Fruit fly (Drosophila melanogaster): ENCODE measurements around the gene rudhira.

DNA sequence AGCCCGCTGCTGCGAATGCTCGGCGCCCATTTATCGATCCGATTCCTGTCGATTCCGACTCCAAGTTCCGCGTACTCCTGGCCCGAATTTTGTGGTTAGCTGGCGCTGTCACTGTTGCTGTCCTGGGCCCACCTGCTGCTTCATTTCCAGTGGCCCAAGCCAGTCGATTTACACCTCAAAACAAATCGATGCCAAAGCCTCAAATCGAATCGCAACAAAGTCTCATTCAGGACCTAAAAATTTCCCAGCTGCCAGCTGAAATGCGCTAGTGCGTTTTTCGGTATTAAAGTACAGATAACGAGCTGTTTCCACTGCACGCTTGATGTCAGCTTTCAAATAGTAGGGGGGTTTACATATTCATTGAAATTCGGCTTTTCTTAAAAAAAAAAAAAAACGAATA, 55.8 kb downstream of the rudhira start, which contains the start of gene BORCS5:
- TF ChIP-seq tio (GFP tag; optimal IDR thresholded peaks at IDR 0.05): no peak
- TF ChIP-seq seq (GFP tag; IDR thresholded peaks at IDR 0.05): no peak
- peak; percentile 2 for TF ChIP-seq Hsf (GFP tag; optimal IDR thresholded peaks at IDR 0.05)
- TF ChIP-seq sim (GFP tag; IDR thresholded peaks at IDR 0.05): no peak
- TF ChIP-seq CG12219 (GFP tag; optimal IDR thresholded peaks at IDR 0.05): no peak
- TF ChIP-seq lbe (GFP tag; optimal IDR thresholded peaks at IDR 0.05): no peak

Measured in whole organism, embryonic.